Worm (Caenorhabditis elegans) whole organism, midembryonic: Measurements from ENCODE around the gene C15H9.11.

Source experiments
- T22C8.4 ChIP-seq: fragments of 200-800 bp; sonication (Bioruptor generic); IDR thresholded peaks from 2 replicates; pipeline ENCODE4 v1.3.6; 2022; ENCODE audit warnings: missing genetic modification characterization, missing compliant biosample characterization
- flt-1 ChIP-seq: fragments of 200-800 bp; sonication (Bioruptor generic); IDR thresholded peaks from 2 replicates; pipeline ENCODE4 v1.3.6; 2022; ENCODE audit warnings: missing genetic modification characterization, missing compliant biosample characterization
- klf-2 ChIP-seq: fragments of 200-800 bp; sonication (Bioruptor generic); conservative IDR thresholded peaks from 2 replicates; pipeline ENCODE4 v1.3.6; 2022; ENCODE audit warnings: missing genetic modification reagents, missing genetic modification characterization, missing compliant biosample characterization
- med-1 ChIP-seq: sonication (generic microtip); optimal IDR thresholded peaks from 2 replicates; lab custom pipeline; 2017; ENCODE audit warnings: missing genetic modification characterization, mild to moderate bottlenecking, missing compliant biosample characterization, antibody characterized with exemption, missing genetic modification reagents; ENCODE audit not compliant: insufficient read depth
- ztf-23 ChIP-seq: fragments of 200-800 bp; sonication (Bioruptor generic); IDR thresholded peaks from 2 replicates; pipeline ENCODE4 v1.3.6; 2022; ENCODE audit warnings: missing genetic modification reagents, missing genetic modification characterization, missing compliant biosample characterization

- TF ChIP-seq med-1 (GFP tag; lab: Kevin White, UChicago) (no peak), flt-1 (GFP tag; lab: Robert Waterston, UW) (no peak), T22C8.4 (GFP tag; lab: Robert Waterston, UW) (no peak), klf-2 (no peak), ztf-23 (no peak)
Observed at ce11 chrX:6082660-6083059, 20.5 kb downstream of the C15H9.11 start, which contains the start of gene C45B2.3.
